Worm (Caenorhabditis elegans) whole organism, L1 larva: Measurements from ENCODE around the gene F10C1.23.
A peak's percentile ranks its signal among the peaks of the same experiment; 100 is the strongest.

Experiments
- C04F5.9 ChIP-seq: sonication (generic microtip); optimal IDR thresholded peaks from 2 replicates; lab custom pipeline; 2016; ENCODE audit warnings: missing genetic modification characterization, missing compliant biosample characterization
- Y116A8C.19 ChIP-seq: sonication (generic microtip); optimal IDR thresholded peaks from 2 replicates; lab custom pipeline; 2016; ENCODE audit warnings: missing compliant biosample characterization, missing genetic modification characterization, borderline replicate concordance
- aha-1 ChIP-seq: fragments of 150-350 bp; optimal IDR thresholded peaks from 2 replicates; lab custom pipeline; 2014; ENCODE audit warnings: missing biosample characterization, missing genetic modification characterization
- alr-1 ChIP-seq: fragments of 200-800 bp; sonication (Bioruptor generic); optimal IDR thresholded peaks from 2 replicates; lab custom pipeline; 2018; ENCODE audit warnings: borderline replicate concordance, mild to moderate bottlenecking, missing genetic modification characterization, missing compliant biosample characterization
- ama-1 ChIP-seq: fragments of 150-350 bp; optimal IDR thresholded peaks from 2 replicates; lab custom pipeline; 2014
- blmp-1 ChIP-seq: fragments of 150-350 bp; optimal IDR thresholded peaks from 2 replicates; lab custom pipeline; 2014; ENCODE audit warnings: missing biosample characterization, missing genetic modification characterization
- ceh-8 ChIP-seq: fragments of 200-800 bp; sonication (Bioruptor generic); optimal IDR thresholded peaks from 2 replicates; lab custom pipeline; 2018; ENCODE audit warnings: mild to moderate bottlenecking, missing genetic modification characterization, moderate library complexity, missing compliant biosample characterization
- dsc-1 ChIP-seq: sonication (generic microtip); optimal IDR thresholded peaks from 2 replicates; lab custom pipeline; 2016; ENCODE audit warnings: mild to moderate bottlenecking, missing genetic modification characterization, missing compliant biosample characterization
- efl-1 ChIP-seq, 4 experiments: fragments of 150-350 bp; optimal IDR thresholded peaks in 3 of 4; peaks in 1 of 4; 1 replicate in 1 of 4; 2 replicates in 3 of 4; lab custom pipeline; 2014; ENCODE audit warnings: missing biosample characterization in 2 of 4, missing genetic modification characterization in 2 of 4, missing genetic modification reagents in 2 of 4
- efl-3 ChIP-seq: fragments of 200-800 bp; sonication (Bioruptor generic); optimal IDR thresholded peaks from 2 replicates; lab custom pipeline; 2018; ENCODE audit warnings: mild to moderate bottlenecking, missing genetic modification characterization, missing compliant biosample characterization
- egl-27 ChIP-seq, 2 experiments: fragments of 150-350 bp in 1 of 2; sonication (generic microtip); optimal IDR thresholded peaks; 3 replicates each; lab custom pipeline; 2017 to 2018; ENCODE audit warnings: missing biosample characterization in 2 of 2, missing genetic modification characterization in 2 of 2, missing genetic modification reagents in 2 of 2
- elt-2 ChIP-seq: sonication (generic microtip); optimal IDR thresholded peaks from 2 replicates; lab custom pipeline; 2016; ENCODE audit warnings: missing genetic modification characterization, mild to moderate bottlenecking, inconsistent platforms, missing compliant biosample characterization, missing genetic modification reagents
- ets-5 ChIP-seq: fragments of 200-800 bp; sonication (Bioruptor generic); IDR thresholded peaks from 2 replicates; pipeline ENCODE4 v1.3.6; 2022; ENCODE audit warnings: missing genetic modification characterization, missing compliant biosample characterization
- fos-1 ChIP-seq: fragments of 150-350 bp; optimal IDR thresholded peaks from 2 replicates; lab custom pipeline; 2014; ENCODE audit warnings: missing biosample characterization, missing genetic modification characterization
- hlh-4 ChIP-seq: sonication (generic microtip); optimal IDR thresholded peaks from 2 replicates; lab custom pipeline; 2016; ENCODE audit warnings: mild to moderate bottlenecking, missing genetic modification characterization, missing compliant biosample characterization
- jun-1 ChIP-seq: fragments of 150-350 bp; optimal IDR thresholded peaks from 2 replicates; lab custom pipeline; 2014; ENCODE audit warnings: missing biosample characterization, missing genetic modification reagents, missing genetic modification characterization
- lin-13 ChIP-seq: fragments of 150-350 bp; optimal IDR thresholded peaks from 2 replicates; lab custom pipeline; 2014; ENCODE audit warnings: missing biosample characterization, missing genetic modification reagents, missing genetic modification characterization
- lin-14 ChIP-seq: fragments of 200-800 bp; sonication (Bioruptor generic); optimal IDR thresholded peaks from 2 replicates; lab custom pipeline; 2018; ENCODE audit warnings: mild to moderate bottlenecking, missing genetic modification characterization, moderate library complexity, missing compliant biosample characterization
- lin-15B ChIP-seq: fragments of 150-350 bp; sonication (generic microtip); optimal IDR thresholded peaks from 3 replicates; lab custom pipeline; 2014; ENCODE audit warnings: missing biosample characterization, missing genetic modification characterization
- lin-39 ChIP-seq: fragments of 150-350 bp; optimal IDR thresholded peaks from 2 replicates; lab custom pipeline; 2014; ENCODE audit warnings: missing biosample characterization, missing genetic modification reagents, missing genetic modification characterization
- lir-3 ChIP-seq: sonication (generic microtip); optimal IDR thresholded peaks from 2 replicates; lab custom pipeline; 2016; ENCODE audit warnings: mild to moderate bottlenecking, missing genetic modification characterization, moderate library complexity, missing compliant biosample characterization; ENCODE audit not compliant: poor library complexity
- lsy-2 ChIP-seq, 2 experiments: fragments of 150-350 bp; optimal IDR thresholded peaks; 2 replicates each; lab custom pipeline; 2014; ENCODE audit warnings: missing biosample characterization in 2 of 2, missing genetic modification characterization in 2 of 2
- nhr-20 ChIP-seq: sonication (generic microtip); optimal IDR thresholded peaks from 2 replicates; lab custom pipeline; 2016; ENCODE audit warnings: mild to moderate bottlenecking, missing genetic modification characterization, missing compliant biosample characterization
- nhr-237 ChIP-seq: fragments of 150-350 bp; optimal IDR thresholded peaks from 2 replicates; lab custom pipeline; 2014; ENCODE audit warnings: missing biosample characterization, missing genetic modification characterization
- nhr-28 ChIP-seq: fragments of 150-350 bp; optimal IDR thresholded peaks from 2 replicates; lab custom pipeline; 2014; ENCODE audit warnings: missing biosample characterization, missing genetic modification characterization
- nhr-47 ChIP-seq: sonication (generic microtip); optimal IDR thresholded peaks from 2 replicates; lab custom pipeline; 2016; ENCODE audit warnings: mild to moderate bottlenecking, missing genetic modification characterization, moderate library complexity, missing compliant biosample characterization
- nhr-71 ChIP-seq: sonication (generic microtip); optimal IDR thresholded peaks from 2 replicates; lab custom pipeline; 2016; ENCODE audit warnings: mild to moderate bottlenecking, missing genetic modification characterization, moderate library complexity, missing compliant biosample characterization
- pag-3 ChIP-seq: sonication (generic microtip); optimal IDR thresholded peaks from 2 replicates; lab custom pipeline; 2017; ENCODE audit warnings: missing genetic modification characterization, mild to moderate bottlenecking, missing compliant biosample characterization, antibody characterized with exemption, borderline replicate concordance; ENCODE audit not compliant: insufficient read depth
- rnt-1 ChIP-seq: sonication (generic microtip); optimal IDR thresholded peaks from 2 replicates; lab custom pipeline; 2016; ENCODE audit warnings: mild to moderate bottlenecking, missing genetic modification characterization, moderate library complexity, missing compliant biosample characterization
- skn-1 ChIP-seq: fragments of 150-350 bp; optimal IDR thresholded peaks from 2 replicates; lab custom pipeline; 2014; ENCODE audit warnings: missing biosample characterization, missing genetic modification characterization
- snu-23 ChIP-seq: sonication (generic microtip); optimal IDR thresholded peaks from 2 replicates; lab custom pipeline; 2016; ENCODE audit warnings: missing genetic modification characterization, missing compliant biosample characterization
- sox-4 ChIP-seq: sonication (generic microtip); optimal IDR thresholded peaks from 2 replicates; lab custom pipeline; 2016; ENCODE audit warnings: missing genetic modification characterization, missing compliant biosample characterization
- vab-15 ChIP-seq: sonication (generic microtip); optimal IDR thresholded peaks from 2 replicates; lab custom pipeline; 2017; ENCODE audit warnings: missing genotype, mild to moderate bottlenecking, missing genetic modification characterization, missing compliant biosample characterization
- ztf-11 ChIP-seq, 2 experiments: sonication (generic microtip); optimal IDR thresholded peaks; 2 replicates each; lab custom pipeline; 2016 to 2017; ENCODE audit warnings: missing genetic modification characterization in 2 of 2, missing biosample characterization in 1 of 2, missing compliant biosample characterization in 1 of 2

F10C1.23 gene

ce11 chrII:5785504-5785903 lies 27.7 kb downstream of the F10C1.23 start:
- TF ChIP-seq blmp-1 (tag; lab: Kevin White, UChicago) (no peak), lin-13 (GFP tag; lab: Kevin White, UChicago) (no peak), jun-1 (no peak), skn-1 (no peak), elt-2 (no peak), alr-1 (tag; lab: Kevin White, UChicago) (no peak), nhr-20 (tag; lab: Kevin White, UChicago) (no peak), ceh-8 (no peak), lin-15B (tag; lab: Kevin White, UChicago) (no peak), egl-27 (tag; optimal IDR thresholded peaks at IDR 0.05; lab: Kevin White, UChicago) (no peak)

ce11 chrII:5788815-5789214 lies 31.0 kb downstream of the F10C1.23 start, which contains the start of gene K05F1.13:
K05F1.13 (plus strand) TSS chrII:5789115.
- no peak for TF ChIP-seq fos-1
- no peak for TF ChIP-seq Y116A8C.19 (tag; lab: Kevin White, UChicago)
- no peak for TF ChIP-seq ama-1 (lab: Kevin White, UChicago)
- no peak for TF ChIP-seq ets-5
- no peak for TF ChIP-seq rnt-1 (tag; lab: Kevin White, UChicago)
- no peak for TF ChIP-seq lin-39
- no peak for TF ChIP-seq lin-15B (tag; lab: Kevin White, UChicago)
- no peak for TF ChIP-seq C04F5.9 (tag; lab: Kevin White, UChicago)
- no peak for TF ChIP-seq ztf-11 (tag; optimal IDR thresholded peaks at IDR 0.05; lab: Kevin White, UChicago)
- TF ChIP-seq aha-1 (tag; lab: Kevin White, UChicago): no peak
- no peak for TF ChIP-seq nhr-20 (tag; lab: Kevin White, UChicago)
- TF ChIP-seq alr-1 (tag; lab: Kevin White, UChicago): no peak
- TF ChIP-seq sox-4 (tag; lab: Kevin White, UChicago): no peak
- TF ChIP-seq hlh-4 (tag; lab: Kevin White, UChicago): no peak

ce11 chrII:5790313-5790773 lies 32.5 kb downstream of the F10C1.23 start, which contains the start of gene lect-2:
lect-2 (plus strand) TSS chrII:5790723.
- no peak for TF ChIP-seq efl-1 (optimal IDR thresholded peaks at IDR 0.05; lab: Kevin White, UChicago)
- peak in 1 of 2 experiments; percentile 42 for TF ChIP-seq efl-1 (GFP tag; optimal IDR thresholded peaks at IDR 0.05 in 1 of 2; lab: Kevin White, UChicago)
- peak; percentile 89 for TF ChIP-seq pag-3 (tag; lab: Kevin White, UChicago)
- no peak for TF ChIP-seq vab-15
- TF ChIP-seq lir-3 (tag; lab: Kevin White, UChicago): no peak
- TF ChIP-seq nhr-28 (tag; lab: Kevin White, UChicago): no peak
- TF ChIP-seq nhr-237 (tag; lab: Kevin White, UChicago): no peak
- TF ChIP-seq dsc-1 (tag; lab: Kevin White, UChicago): no peak
- peak; percentile 58 for TF ChIP-seq lin-14 (GFP tag; lab: Kevin White, UChicago)
- TF ChIP-seq nhr-71 (tag; lab: Kevin White, UChicago): peak; percentile 0
- TF ChIP-seq snu-23 (GFP tag; lab: Kevin White, UChicago): no peak
- peak; percentile 36 for TF ChIP-seq rnt-1 (tag; lab: Kevin White, UChicago)
- no peak for TF ChIP-seq lsy-2 (tag; optimal IDR thresholded peaks at IDR 0.05; lab: Kevin White, UChicago)
- no peak for TF ChIP-seq fos-1

- TF ChIP-seq snu-23 (GFP tag; lab: Kevin White, UChicago) (no peak), ama-1 (lab: Kevin White, UChicago) (no peak), egl-27 (tag; optimal IDR thresholded peaks at IDR 0.05; lab: Kevin White, UChicago) (no peak), efl-3 (GFP tag; lab: Kevin White, UChicago) (no peak), nhr-47 (tag; lab: Kevin White, UChicago) (no peak)
These were observed 34.6 kb downstream of the F10C1.23 start, which contains the start of gene K05F1.14 for ce11 chrII:5792490-5792889. K05F1.14 (minus strand) TSS chrII:5792590.
